Fruit fly (Drosophila melanogaster) whole organism, embryonic: ENCODE data around the gene NimC2.

Experiments used
- Blimp-1 ChIP-seq: fragments of 200-800 bp; sonication (Bioruptor generic); optimal IDR thresholded peaks from 3 replicates; lab custom pipeline; 2018; ENCODE audit warnings: missing biosample characterization, missing genetic modification characterization, mild to moderate bottlenecking, moderate library complexity, missing genetic modification reagents
- CG1024 ChIP-seq: fragments of 200-800 bp; sonication (Bioruptor generic); IDR thresholded peaks from 2 replicates; pipeline ENCODE4 v1.3.6; 2022; ENCODE audit warnings: missing biosample characterization, missing genetic modification characterization
- CG10366 ChIP-seq: fragments of 200-800 bp; sonication (Bioruptor generic); IDR thresholded peaks from 2 replicates; pipeline ENCODE4 v1.3.6; 2022; ENCODE audit warnings: missing biosample characterization, missing genetic modification characterization
- CG10959 ChIP-seq: fragments of 200-800 bp; sonication (Bioruptor generic); IDR thresholded peaks from 2 replicates; pipeline ENCODE4 v1.3.6; 2022; ENCODE audit warnings: missing biosample characterization, missing genetic modification characterization
- CG11247 ChIP-seq: fragments of 200-800 bp; sonication (Bioruptor generic); IDR thresholded peaks from 2 replicates; pipeline ENCODE4 v1.3.6; 2022; ENCODE audit warnings: missing biosample characterization, missing genetic modification characterization
- CG12744 ChIP-seq: fragments of 200-800 bp; sonication (Bioruptor generic); optimal IDR thresholded peaks from 2 replicates; lab custom pipeline; 2016; ENCODE audit warnings: missing biosample characterization, missing genetic modification characterization
- CG13296 ChIP-seq: fragments of 200-800 bp; sonication (Bioruptor generic); optimal IDR thresholded peaks from 3 replicates; lab custom pipeline; 2018; ENCODE audit warnings: missing biosample characterization, mild to moderate bottlenecking, missing genetic modification characterization
- CG13775 ChIP-seq: fragments of 200-800 bp; sonication (Bioruptor generic); optimal IDR thresholded peaks from 3 replicates; lab custom pipeline; 2017; ENCODE audit warnings: missing biosample characterization, mild to moderate bottlenecking, missing genetic modification characterization
- CG13894 ChIP-seq: fragments of 200-800 bp; sonication (Bioruptor generic); optimal IDR thresholded peaks from 3 replicates; lab custom pipeline; 2018; ENCODE audit warnings: missing biosample characterization, mild to moderate bottlenecking, missing genetic modification characterization, moderate library complexity
- CG1602 ChIP-seq: fragments of 200-800 bp; sonication (Bioruptor generic); optimal IDR thresholded peaks from 3 replicates; lab custom pipeline; 2016; ENCODE audit warnings: missing biosample characterization, missing genetic modification characterization
- CG16863 ChIP-seq: fragments of 200-800 bp; sonication (Bioruptor generic); optimal IDR thresholded peaks from 3 replicates; lab custom pipeline; 2016; ENCODE audit warnings: missing biosample characterization, missing genetic modification characterization
- CG2199 ChIP-seq: fragments of 200-800 bp; sonication (Bioruptor generic); IDR thresholded peaks from 3 replicates; pipeline ENCODE4 v1.3.6; 2022; ENCODE audit warnings: missing biosample characterization, missing genetic modification characterization
- CG3065 ChIP-seq: fragments of 200-800 bp; sonication (Bioruptor generic); optimal IDR thresholded peaks from 2 replicates; lab custom pipeline; 2016; ENCODE audit warnings: missing biosample characterization, missing genetic modification characterization
- CG32772 ChIP-seq: fragments of 200-800 bp; sonication (Bioruptor generic); IDR thresholded peaks from 2 replicates; pipeline ENCODE4 v1.3.6; 2022; ENCODE audit warnings: missing biosample characterization, missing genetic modification characterization
- CG4730 ChIP-seq: fragments of 200-800 bp; sonication (Bioruptor generic); IDR thresholded peaks from 2 replicates; pipeline ENCODE4 v1.3.6; 2022; ENCODE audit warnings: missing biosample characterization, missing genetic modification characterization
- CG6765 ChIP-seq: fragments of 200-800 bp; sonication (Bioruptor generic); optimal IDR thresholded peaks from 3 replicates; lab custom pipeline; 2017; ENCODE audit warnings: missing biosample characterization, mild to moderate bottlenecking, missing genetic modification characterization
- CG8290 ChIP-seq, 3 experiments: fragments of 200-800 bp; sonication (Bioruptor generic); optimal IDR thresholded peaks; 2 replicates each; lab custom pipeline; 2016 to 2019; ENCODE audit warnings: missing biosample characterization in 3 of 3, missing genetic modification characterization in 3 of 3, mild to moderate bottlenecking in 2 of 3, moderate library complexity in 1 of 3
- CHES-1-like ChIP-seq: fragments of 200-800 bp; sonication (Bioruptor generic); optimal IDR thresholded peaks from 2 replicates; lab custom pipeline; 2016; ENCODE audit warnings: missing biosample characterization, missing genetic modification characterization
- Drgx ChIP-seq: fragments of 200-800 bp; sonication (Bioruptor generic); IDR thresholded peaks from 2 replicates; pipeline ENCODE4 v1.3.6; 2022; ENCODE audit warnings: missing biosample characterization, missing genetic modification characterization
- Eip74EF ChIP-seq, 2 experiments: fragments of 200-800 bp in 1 of 2; fragments of >200 bp in 1 of 2; sonication (Bioruptor generic) in 1 of 2; optimal IDR thresholded peaks; 2 replicates each; lab custom pipeline; 2017 to 2019; ENCODE audit warnings: missing biosample characterization in 2 of 2, missing genetic modification characterization in 2 of 2, mild to moderate bottlenecking in 1 of 2, moderate library complexity in 1 of 2
- Ets65A ChIP-seq: fragments of 200-800 bp; sonication (Bioruptor generic); peaks from one replicate; lab custom pipeline; 2016; ENCODE audit warnings: missing biosample characterization, missing genetic modification characterization
- Optix ChIP-seq: fragments of 200-800 bp; sonication (Bioruptor generic); IDR thresholded peaks from 3 replicates; pipeline ENCODE4 v1.3.6; 2022; ENCODE audit warnings: missing biosample characterization, missing genetic modification characterization
- Ptx1 ChIP-seq: fragments of 200-800 bp; sonication (Bioruptor generic); IDR thresholded peaks from 2 replicates; pipeline ENCODE4 v1.3.6; 2022; ENCODE audit warnings: missing biosample characterization, missing genetic modification characterization
- Side ChIP-seq: fragments of 200-800 bp; sonication (Bioruptor generic); optimal IDR thresholded peaks from 2 replicates; lab custom pipeline; 2016; ENCODE audit warnings: missing biosample characterization, missing genetic modification characterization
- Sox102F ChIP-seq: fragments of 200-800 bp; sonication (Bioruptor generic); optimal IDR thresholded peaks from 2 replicates; lab custom pipeline; 2018; ENCODE audit warnings: missing biosample characterization, mild to moderate bottlenecking, missing genetic modification characterization, moderate library complexity
- Usf ChIP-seq: fragments of 200-800 bp; sonication (Bioruptor generic); optimal IDR thresholded peaks from 2 replicates; lab custom pipeline; 2017; ENCODE audit warnings: missing genotype, missing biosample characterization, missing genetic modification characterization
- ara ChIP-seq: fragments of 200-800 bp; sonication (Bioruptor generic); IDR thresholded peaks from 2 replicates; pipeline ENCODE4 v1.3.6; 2022; ENCODE audit warnings: missing biosample characterization, missing genetic modification characterization
- ase ChIP-seq: fragments of 200-800 bp; sonication (Bioruptor generic); IDR thresholded peaks from 3 replicates; pipeline ENCODE4 v1.3.6; 2022; ENCODE audit warnings: missing biosample characterization, missing genetic modification characterization
- bsh ChIP-seq, 2 experiments: fragments of 200-800 bp; sonication (Bioruptor generic); optimal IDR thresholded peaks; 2 replicates each; lab custom pipeline; 2017 to 2018; ENCODE audit warnings: mild to moderate bottlenecking in 2 of 2, missing biosample characterization in 2 of 2, missing genetic modification characterization in 2 of 2, moderate library complexity in 1 of 2
- cg ChIP-seq: fragments of 200-800 bp; sonication (Bioruptor generic); optimal IDR thresholded peaks from 3 replicates; lab custom pipeline; 2019; ENCODE audit warnings: missing biosample characterization, mild to moderate bottlenecking, missing genetic modification characterization, moderate library complexity
- ci ChIP-seq: fragments of 200-800 bp; sonication (Bioruptor generic); IDR thresholded peaks from 3 replicates; pipeline ENCODE4 v1.3.6; 2022; ENCODE audit warnings: missing biosample characterization, missing genetic modification characterization
- corto ChIP-seq: fragments of 200-800 bp; sonication (Bioruptor generic); optimal IDR thresholded peaks from 2 replicates; lab custom pipeline; 2016; ENCODE audit warnings: missing biosample characterization, mild to moderate bottlenecking, missing genetic modification characterization, moderate library complexity
- esg ChIP-seq: fragments of 200-800 bp; sonication (Bioruptor generic); conservative IDR thresholded peaks from 2 replicates; pipeline ENCODE4 v1.3.6; 2022; ENCODE audit warnings: missing biosample characterization, missing genetic modification characterization
- gcm ChIP-seq: fragments of 200-800 bp; sonication (Bioruptor generic); optimal IDR thresholded peaks from 2 replicates; lab custom pipeline; 2019; ENCODE audit warnings: missing biosample characterization, mild to moderate bottlenecking, missing genetic modification characterization, moderate library complexity
- hbn ChIP-seq: fragments of 200-800 bp; sonication (Bioruptor generic); IDR thresholded peaks from 2 replicates; pipeline ENCODE4 v1.3.6; 2022; ENCODE audit warnings: missing biosample characterization, missing genetic modification characterization; ENCODE audit not compliant: partially characterized antibody
- lbe ChIP-seq: fragments of 200-800 bp; sonication (Bioruptor generic); optimal IDR thresholded peaks from 2 replicates; lab custom pipeline; 2016; ENCODE audit warnings: missing biosample characterization, mild to moderate bottlenecking, missing genetic modification characterization
- nom ChIP-seq: fragments of 200-800 bp; sonication (Bioruptor generic); optimal IDR thresholded peaks from 2 replicates; lab custom pipeline; 2017; ENCODE audit warnings: missing biosample characterization, missing genetic modification characterization, mild to moderate bottlenecking, moderate library complexity, missing genetic modification reagents
- pan ChIP-seq, 4 experiments: fragments of >200 bp in 3 of 4; fragments of 200-800 bp in 1 of 4; sonication (Bioruptor generic) in 1 of 4; optimal IDR thresholded peaks in 3 of 4; IDR thresholded peaks in 1 of 4; 2 replicates each; pipeline versions ENCODE4 v1.3.6 to Lab custom; 2017 to 2022; ENCODE audit warnings: missing biosample characterization in 2 of 4, missing genetic modification characterization in 2 of 4, mixed read lengths in 1 of 4
- phol ChIP-seq: fragments of 200-800 bp; sonication (Bioruptor generic); optimal IDR thresholded peaks from 3 replicates; lab custom pipeline; 2018; ENCODE audit warnings: missing biosample characterization, mild to moderate bottlenecking, missing genetic modification characterization, moderate library complexity
- sens ChIP-seq: fragments of 200-800 bp; sonication (Bioruptor generic); peaks from one replicate; lab custom pipeline; 2016; ENCODE audit warnings: missing biosample characterization, missing genetic modification characterization
- shn ChIP-seq: fragments of 200-800 bp; sonication (Bioruptor generic); optimal IDR thresholded peaks from 3 replicates; lab custom pipeline; 2016; ENCODE audit warnings: missing biosample characterization, missing genetic modification characterization
- sim ChIP-seq: fragments of 200-800 bp; sonication (Bioruptor generic); IDR thresholded peaks from 2 replicates; pipeline ENCODE4 v1.3.6; 2022; ENCODE audit warnings: missing biosample characterization, missing genetic modification characterization
- sqz ChIP-seq: fragments of 200-800 bp; sonication (Bioruptor generic); optimal IDR thresholded peaks from 3 replicates; lab custom pipeline; 2018; ENCODE audit warnings: missing biosample characterization, mild to moderate bottlenecking, missing genetic modification characterization
- tgo ChIP-seq: fragments of 200-800 bp; sonication (Bioruptor generic); IDR thresholded peaks from 3 replicates; pipeline ENCODE4 v1.3.6; 2022; ENCODE audit warnings: missing biosample characterization, missing genetic modification characterization
- vfl ChIP-seq: fragments of 200-800 bp; sonication (Bioruptor generic); optimal IDR thresholded peaks from 2 replicates; lab custom pipeline; 2016; ENCODE audit warnings: missing biosample characterization, missing genetic modification characterization
- zfh2 ChIP-seq: fragments of 200-800 bp; sonication (Bioruptor generic); optimal IDR thresholded peaks from 2 replicates; lab custom pipeline; 2016; ENCODE audit warnings: missing biosample characterization, missing genetic modification characterization

The NimC2 gene

DNA sequence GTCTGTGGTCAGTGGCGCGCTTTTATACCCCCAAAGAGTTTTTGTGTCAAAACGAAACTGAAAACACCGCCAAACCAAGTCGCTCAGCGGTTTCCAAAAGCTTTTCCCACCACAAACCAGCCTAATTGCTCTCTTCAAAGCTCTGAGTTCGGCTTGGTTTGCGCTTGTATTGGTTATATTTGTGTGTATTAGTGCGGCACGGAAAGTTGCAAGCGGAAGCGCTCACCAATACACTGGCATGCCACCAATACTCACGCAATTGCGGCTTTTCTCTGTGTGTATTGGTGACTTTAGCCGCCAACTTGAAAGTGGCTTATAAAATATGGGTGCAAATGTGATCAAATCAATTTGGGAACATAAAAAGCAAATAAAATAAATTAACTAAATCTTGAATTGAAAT lies 32.5 kb upstream of the NimC2 start, which contains the start of gene Vajk3:
Gene Vajk3, minus strand, starts transcription at position 1 of the 400 bp plus-strand sequence.
- TF ChIP-seq CG13894 (tag; lab: Kevin White, UChicago) (peak; percentile 3), Ets65A (GFP tag; lab: Kevin White, UChicago) (peak; percentile 17), CG2199 (GFP tag; lab: Robert Waterston, UW) (no peak), sqz (GFP tag; lab: Kevin White, UChicago) (no peak), Eip74EF (GFP tag; optimal IDR thresholded peaks at IDR 0.05; lab: Kevin White, UChicago) (peak in 1 of 2 experiments; percentile 18), sim (GFP tag; lab: Robert Waterston, UW) (no peak), phol (tag; lab: Kevin White, UChicago) (no peak), CG8290 (GFP tag; optimal IDR thresholded peaks at IDR 0.05; lab: Kevin White, UChicago) (no peak), CG8290 (tag; optimal IDR thresholded peaks at IDR 0.05; lab: Kevin White, UChicago) (peak in 1 of 2 experiments; percentile 0), CG32772 (GFP tag; lab: Robert Waterston, UW) (no peak), CG6765 (no peak), zfh2 (GFP tag; lab: Kevin White, UChicago) (no peak), Side (GFP tag; lab: Kevin White, UChicago) (no peak), cg (peak; percentile 67), CG13296 (peak; percentile 16)

dm6 chr2L:13949789-13950188 lies 30.1 kb upstream of the NimC2 start:
- no peak for TF ChIP-seq CG3065 (GFP tag; lab: Kevin White, UChicago)
- 0 out of 3 replicates have a peak, but pooled peaks have one; percentile 8 for TF ChIP-seq Optix (GFP tag; lab: Robert Waterston, UW)
- TF ChIP-seq Blimp-1 (GFP tag; lab: Kevin White, UChicago) = peak; percentile 90

dm6 chr2L:13955775-13956174 lies 24.2 kb upstream of the NimC2 start:
- no peak for TF ChIP-seq Usf (GFP tag; lab: Kevin White, UChicago)
- TF ChIP-seq CG13775 (GFP tag; lab: Kevin White, UChicago) = no peak
- TF ChIP-seq ci = 0 out of 3 replicates have a peak, but pooled peaks have one; percentile 21
- TF ChIP-seq CHES-1-like (GFP tag; lab: Kevin White, UChicago) = no peak
- peak; percentile 96 for TF ChIP-seq lbe (GFP tag; lab: Kevin White, UChicago)
- TF ChIP-seq CG4730 (GFP tag; lab: Robert Waterston, UW) = peak; percentile 10; the same call in 1 of the 2 replicates
- TF ChIP-seq sens (GFP tag; lab: Kevin White, UChicago) = peak; percentile 66
- TF ChIP-seq Sox102F (GFP tag; lab: Kevin White, UChicago) = peak; percentile 35
- TF ChIP-seq gcm (GFP tag; lab: Kevin White, UChicago) = peak; percentile 82
- TF ChIP-seq CG1024 (GFP tag; lab: Robert Waterston, UW) = no peak
- TF ChIP-seq sim (GFP tag; lab: Robert Waterston, UW) = no peak
- peak; percentile 37; the same call in 1 of the 3 replicates for TF ChIP-seq tgo
- peak; percentile 31 for TF ChIP-seq Blimp-1 (GFP tag; lab: Kevin White, UChicago)
- peak; percentile 14; the same call in 1 of the 2 replicates for TF ChIP-seq CG10366
- TF ChIP-seq nom (GFP tag; lab: Kevin White, UChicago) = peak; percentile 61
- 0 out of 2 replicates have a peak, but pooled peaks have one; percentile 22 for TF ChIP-seq Ptx1 (GFP tag; lab: Robert Waterston, UW)
- TF ChIP-seq hbn = no peak
- 0 out of 2 replicates have a peak, but pooled peaks have one; percentile 8 for TF ChIP-seq CG11247
- TF ChIP-seq vfl (GFP tag; lab: Kevin White, UChicago) = no peak
- TF ChIP-seq ase = 0 out of 3 replicates have a peak, but pooled peaks have one; percentile 42
- TF ChIP-seq shn = no peak
- TF ChIP-seq pan (optimal IDR thresholded peaks at IDR 0.05; lab: Kevin White, UChicago) = no peak
- TF ChIP-seq pan (GFP tag; optimal IDR thresholded peaks at IDR 0.05 in 1 of 2, IDR thresholded peaks at IDR 0.05 in 1 of 2) = peak in 1 of 2 experiments; percentile 21
- TF ChIP-seq CG1602 = no peak
- peak; percentile 6 for TF ChIP-seq CG16863 (GFP tag; lab: Kevin White, UChicago)
- TF ChIP-seq CG12744 (GFP tag; lab: Kevin White, UChicago) = no peak
- peak in 1 of 2 experiments; percentile 84 for TF ChIP-seq bsh (GFP tag; optimal IDR thresholded peaks at IDR 0.05; lab: Kevin White, UChicago)
- peak; percentile 97 for TF ChIP-seq Drgx (GFP tag; lab: Robert Waterston, UW)
- TF ChIP-seq CG10959 (GFP tag; lab: Robert Waterston, UW) = no peak
- 0 out of 2 replicates have a peak, but pooled peaks have one; percentile 24 for TF ChIP-seq esg (GFP tag; lab: Robert Waterston, UW)
- peak; percentile 70 for TF ChIP-seq corto (GFP tag; lab: Kevin White, UChicago)
- TF ChIP-seq ara (GFP tag; lab: Robert Waterston, UW) = peak; percentile 18; the same call in 1 of the 2 replicates
